Fruit fly (Drosophila melanogaster) whole organism, wandering third instar larva: ENCODE data around the gene Drsl4.

Experiments
- Abd-B ChIP-seq: fragments of >200 bp; optimal IDR thresholded peaks from 2 replicates; lab custom pipeline; 2017; ENCODE audit warnings: missing biosample characterization, missing genetic modification characterization
- CG32264 ChIP-seq: fragments of 200-800 bp; sonication (Bioruptor generic); optimal IDR thresholded peaks from 2 replicates; lab custom pipeline; 2016; ENCODE audit warnings: missing biosample characterization, missing genetic modification characterization
- CG9705 ChIP-seq: fragments of 200-800 bp; sonication (Bioruptor generic); optimal IDR thresholded peaks from 2 replicates; lab custom pipeline; 2018; ENCODE audit warnings: missing biosample characterization, mild to moderate bottlenecking, missing genetic modification characterization
- CrebA ChIP-seq: fragments of 200-800 bp; sonication (Bioruptor generic); optimal IDR thresholded peaks from 2 replicates; lab custom pipeline; 2016; ENCODE audit warnings: missing biosample characterization, mild to moderate bottlenecking, missing genetic modification characterization, borderline replicate concordance
- Dfd ChIP-seq: fragments of >200 bp; optimal IDR thresholded peaks from 2 replicates; lab custom pipeline; 2017; ENCODE audit warnings: missing biosample characterization, missing genetic modification characterization
- Dif ChIP-seq: fragments of 200-275, 200-300 bp; sonication (Bioruptor generic); optimal IDR thresholded peaks from 2 replicates; lab custom pipeline; 2018; ENCODE audit warnings: missing biosample characterization, missing genetic modification characterization; ENCODE audit not compliant: partially characterized antibody
- GATAd ChIP-seq: sonication (Bioruptor generic); optimal IDR thresholded peaks from 2 replicates; lab custom pipeline; 2016; ENCODE audit warnings: missing biosample characterization, missing genetic modification characterization
- HLH106 ChIP-seq: fragments of 200-800 bp; optimal IDR thresholded peaks from 3 replicates; lab custom pipeline; 2019; ENCODE audit warnings: missing biosample characterization, mild to moderate bottlenecking, missing genetic modification characterization, moderate library complexity
- Hnf4 ChIP-seq: fragments of 200-800 bp; sonication (Bioruptor generic); optimal IDR thresholded peaks from 2 replicates; lab custom pipeline; 2016; ENCODE audit warnings: missing biosample characterization, mild to moderate bottlenecking, missing genetic modification characterization
- Hr78 ChIP-seq: fragments of >200 bp; optimal IDR thresholded peaks from 2 replicates; lab custom pipeline; 2017; ENCODE audit warnings: missing biosample characterization, missing genetic modification characterization
- Hr83 ChIP-seq: fragments of 200-300 bp; sonication (Bioruptor generic); optimal IDR thresholded peaks from 2 replicates; lab custom pipeline; 2016; ENCODE audit warnings: missing biosample characterization, mild to moderate bottlenecking, missing genetic modification characterization, moderate library complexity; ENCODE audit not compliant: poor library complexity, severe bottlenecking
- Jra ChIP-seq: sonication (Bioruptor generic); optimal IDR thresholded peaks from 2 replicates; lab custom pipeline; 2016; ENCODE audit warnings: missing biosample characterization, missing genetic modification characterization
- Mio ChIP-seq: sonication (Bioruptor generic); optimal IDR thresholded peaks from 2 replicates; lab custom pipeline; 2016; ENCODE audit warnings: missing biosample characterization, missing genetic modification characterization
- Myc ChIP-seq: fragments of >200 bp; optimal IDR thresholded peaks from 2 replicates; lab custom pipeline; 2017
- N ChIP-seq: fragments of >200 bp; optimal IDR thresholded peaks from 2 replicates; lab custom pipeline; 2018; ENCODE audit warnings: missing biosample characterization, missing external identifiers, missing genetic modification characterization
- OdsH ChIP-seq: fragments of 200-800 bp; sonication (Bioruptor generic); optimal IDR thresholded peaks from 2 replicates; lab custom pipeline; 2016; ENCODE audit warnings: missing biosample characterization, mild to moderate bottlenecking, missing genetic modification characterization
- Rel ChIP-seq, 2 experiments: fragments of 200-800 bp; sonication (Bioruptor generic) in 1 of 2; optimal IDR thresholded peaks; 2 replicates in 1 of 2; 3 replicates in 1 of 2; lab custom pipeline; 2016 to 2019; ENCODE audit warnings: mild to moderate bottlenecking in 2 of 2, missing biosample characterization in 2 of 2, missing genetic modification characterization in 2 of 2, moderate library complexity in 1 of 2
- Sp1 ChIP-seq: fragments of 200-800 bp; sonication (Bioruptor generic); optimal IDR thresholded peaks from 3 replicates; lab custom pipeline; 2019; ENCODE audit warnings: missing biosample characterization, mild to moderate bottlenecking, missing genetic modification characterization, moderate library complexity
- Vsx2 ChIP-seq: fragments of 200-300, 225-300 bp; sonication (Bioruptor generic); optimal IDR thresholded peaks from 2 replicates; lab custom pipeline; 2018; ENCODE audit warnings: missing biosample characterization, missing genetic modification characterization; ENCODE audit not compliant: partially characterized antibody
- br ChIP-seq: fragments of 200-800 bp; sonication (Bioruptor generic); optimal IDR thresholded peaks from 2 replicates; lab custom pipeline; 2016; ENCODE audit warnings: missing biosample characterization, missing genetic modification characterization
- brk ChIP-seq: fragments of 200-800 bp; sonication (Bioruptor generic); optimal IDR thresholded peaks from 2 replicates; lab custom pipeline; 2016; ENCODE audit warnings: missing biosample characterization, mild to moderate bottlenecking, missing genetic modification characterization
- dl ChIP-seq, 2 experiments: fragments of 175-275, 200-275 bp in 1 of 2; fragments of 200-275 bp in 1 of 2; sonication (Bioruptor generic); optimal IDR thresholded peaks; lab custom pipeline; 2018; ENCODE audit warnings: mild to moderate bottlenecking in 2 of 2, missing biosample characterization in 2 of 2, missing genetic modification characterization in 2 of 2, moderate library complexity in 2 of 2; ENCODE audit not compliant: partially characterized antibody in 2 of 2, insufficient read depth in 1 of 2
- dmrt93B ChIP-seq: fragments of 200-800 bp; sonication (Bioruptor generic); optimal IDR thresholded peaks from 2 replicates; lab custom pipeline; 2018; ENCODE audit warnings: missing biosample characterization, mild to moderate bottlenecking, missing genetic modification characterization
- dsf ChIP-seq: sonication (Bioruptor generic); optimal IDR thresholded peaks from 2 replicates; lab custom pipeline; 2016; ENCODE audit warnings: missing biosample characterization, missing genetic modification characterization, borderline replicate concordance
- ey ChIP-seq: fragments of 200-800 bp; sonication (Bioruptor generic); optimal IDR thresholded peaks from 2 replicates; lab custom pipeline; 2016; ENCODE audit warnings: missing biosample characterization, missing genetic modification characterization
- foxo ChIP-seq, 2 experiments: fragments of 200-800 bp; sonication (Bioruptor generic); optimal IDR thresholded peaks; 2 replicates in 1 of 2; 3 replicates in 1 of 2; lab custom pipeline; 2016 to 2017; ENCODE audit warnings: missing biosample characterization in 2 of 2, missing genetic modification characterization in 2 of 2
- fru ChIP-seq: fragments of 200-800 bp; sonication (Bioruptor generic); optimal IDR thresholded peaks from 3 replicates; lab custom pipeline; 2016; ENCODE audit warnings: missing biosample characterization, mild to moderate bottlenecking, missing genetic modification characterization
- h ChIP-seq: fragments of 200-800 bp; sonication (Bioruptor generic); optimal IDR thresholded peaks from 3 replicates; lab custom pipeline; 2016; ENCODE audit warnings: missing biosample characterization, mild to moderate bottlenecking, missing genetic modification characterization
- jim ChIP-seq: fragments of 175-275, 200-325 bp; sonication (Bioruptor generic); optimal IDR thresholded peaks from 2 replicates; lab custom pipeline; 2016; ENCODE audit warnings: missing biosample characterization, mild to moderate bottlenecking, missing genetic modification characterization
- lola ChIP-seq: fragments of >200 bp; optimal IDR thresholded peaks from 2 replicates; lab custom pipeline; 2017; ENCODE audit warnings: missing biosample characterization, missing genetic modification characterization
- pan ChIP-seq: fragments of >200 bp; optimal IDR thresholded peaks from 2 replicates; lab custom pipeline; 2017
- psq ChIP-seq: fragments of 200-800 bp; sonication (Bioruptor generic); optimal IDR thresholded peaks from 3 replicates; lab custom pipeline; 2017; ENCODE audit warnings: missing biosample characterization, mild to moderate bottlenecking, missing genetic modification characterization, moderate library complexity
- rgr ChIP-seq: fragments of 200-800 bp; sonication (Bioruptor generic); optimal IDR thresholded peaks from 3 replicates; lab custom pipeline; 2016; ENCODE audit warnings: missing biosample characterization, mild to moderate bottlenecking, missing genetic modification characterization
- sage ChIP-seq: fragments of 200-800 bp; sonication (Bioruptor generic); optimal IDR thresholded peaks from 2 replicates; lab custom pipeline; 2016; ENCODE audit warnings: missing biosample characterization, mild to moderate bottlenecking, missing genetic modification characterization
- sv ChIP-seq: fragments of 200-800 bp; sonication (Bioruptor generic); optimal IDR thresholded peaks from 3 replicates; lab custom pipeline; 2016; ENCODE audit warnings: missing biosample characterization, missing genetic modification characterization
- tai ChIP-seq: sonication (Bioruptor generic); optimal IDR thresholded peaks from 2 replicates; lab custom pipeline; 2016; ENCODE audit warnings: missing biosample characterization, missing genetic modification characterization
- usp ChIP-seq: fragments of >200 bp; optimal IDR thresholded peaks from 2 replicates; lab custom pipeline; 2017; ENCODE audit warnings: missing biosample characterization, missing genetic modification characterization
- woc ChIP-seq: sonication (Bioruptor generic); optimal IDR thresholded peaks from 2 replicates; lab custom pipeline; 2016; ENCODE audit warnings: missing biosample characterization, mild to moderate bottlenecking, missing genetic modification characterization

The Drsl4 gene

DNA sequence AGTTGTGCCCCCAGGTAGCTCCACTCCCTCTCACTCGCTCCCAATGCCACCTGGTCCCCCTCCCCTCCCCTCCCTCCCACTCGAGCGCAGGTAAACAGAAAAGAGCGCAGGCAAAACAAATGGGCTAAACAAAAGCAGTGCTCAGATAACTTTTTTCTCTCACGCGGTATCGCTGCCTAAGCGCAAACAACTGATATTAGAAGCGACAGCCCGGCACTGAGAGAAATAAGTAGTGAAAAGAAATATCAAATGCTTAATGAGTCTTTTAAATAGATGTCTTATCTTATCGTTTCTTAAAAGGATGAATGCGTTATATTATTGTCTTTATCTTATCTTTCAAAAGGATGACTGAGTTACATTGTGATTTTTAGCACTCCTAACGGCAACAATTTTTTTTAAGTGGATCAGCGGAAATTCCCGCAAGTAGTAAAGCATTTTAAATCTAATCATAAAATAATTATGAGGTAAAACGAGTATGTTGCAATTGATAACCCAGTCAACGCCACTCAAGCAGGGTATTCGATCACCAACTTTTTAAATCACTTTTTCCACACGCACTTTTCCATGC, 14.2 kb upstream of the Drsl4 start:
- TF ChIP-seq Abd-B (GFP tag; lab: Kevin White, UChicago) (no peak), Hr83 (no peak), dsf (GFP tag; lab: Kevin White, UChicago) (no peak), dl (GFP tag; optimal IDR thresholded peaks at IDR 0.05; lab: Kevin White, UChicago; ENCODE audit: insufficient read depth in 1 of 2, partially characterized antibody in 2 of 2) (no peak), OdsH (GFP tag; lab: Kevin White, UChicago) (peak; percentile 68), pan (no peak), Jra (no peak), HLH106 (peak; percentile 40), Vsx2 (GFP tag; lab: Kevin White, UChicago) (no peak), lola (no peak), CG32264 (GFP tag; lab: Kevin White, UChicago) (peak; percentile 13), foxo (GFP tag; optimal IDR thresholded peaks at IDR 0.05; lab: Kevin White, UChicago) (peak in 1 of 2 experiments; percentile 82), Rel (GFP tag; optimal IDR thresholded peaks at IDR 0.05; lab: Kevin White, UChicago) (no peak), Rel (tag; optimal IDR thresholded peaks at IDR 0.05; lab: Kevin White, UChicago) (peak; percentile 8), usp (GFP tag; lab: Kevin White, UChicago) (no peak), sv (GFP tag; lab: Kevin White, UChicago) (peak; percentile 86), br (GFP tag; lab: Kevin White, UChicago) (peak; percentile 50), GATAd (GFP tag; lab: Kevin White, UChicago) (no peak), woc (GFP tag; lab: Kevin White, UChicago) (peak; percentile 14), psq (peak; percentile 47), h (GFP tag; lab: Kevin White, UChicago) (peak; percentile 82), N (no peak), Dfd (no peak), Sp1 (GFP tag; lab: Kevin White, UChicago) (peak; percentile 45), CrebA (GFP tag; lab: Kevin White, UChicago) (peak; percentile 61), jim (GFP tag; lab: Kevin White, UChicago) (no peak), Dif (no peak), Mio (no peak), ey (GFP tag; lab: Kevin White, UChicago) (peak; percentile 76), tai (GFP tag; lab: Kevin White, UChicago) (peak; percentile 35), Hr78 (no peak), fru (GFP tag; lab: Kevin White, UChicago) (peak; percentile 77), dmrt93B (GFP tag; lab: Kevin White, UChicago) (no peak), Myc (no peak), brk (GFP tag; lab: Kevin White, UChicago) (peak; percentile 32), CG9705 (GFP tag; lab: Kevin White, UChicago) (no peak), sage (no peak), Hnf4 (peak; percentile 55), rgr (GFP tag; lab: Kevin White, UChicago) (peak; percentile 79)

DNA sequence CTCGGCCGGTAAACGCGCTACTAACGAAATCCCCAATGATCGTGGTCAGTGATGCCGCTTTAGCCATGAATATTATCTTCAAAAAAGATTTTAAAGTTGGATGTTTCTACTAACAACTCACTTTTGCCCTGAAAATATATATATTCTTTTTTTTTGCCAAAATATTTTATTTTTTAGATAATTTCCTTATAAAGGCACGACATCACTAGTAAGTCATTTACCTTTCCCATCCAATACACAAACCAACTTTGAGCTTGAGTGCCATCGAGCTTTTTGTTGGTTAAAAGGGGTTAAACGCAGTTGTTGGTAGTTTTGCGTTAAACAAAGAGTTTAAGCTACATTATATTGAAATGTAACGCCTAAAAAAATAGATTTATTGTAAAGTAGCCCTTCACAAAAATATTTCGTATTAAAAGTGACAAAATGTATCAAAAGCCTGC, 12.3 kb upstream of the Drsl4 start, which contains the start of gene CG14968:
Gene CG14968, minus strand, starts transcription at position 26 of the 440 bp plus-strand sequence.
- TF ChIP-seq Abd-B (GFP tag; lab: Kevin White, UChicago) (no peak), rgr (GFP tag; lab: Kevin White, UChicago) (peak; percentile 98), jim (GFP tag; lab: Kevin White, UChicago) (no peak), CrebA (GFP tag; lab: Kevin White, UChicago) (peak; percentile 85), Mio (peak; percentile 26), sv (GFP tag; lab: Kevin White, UChicago) (peak; percentile 91), pan (no peak), woc (GFP tag; lab: Kevin White, UChicago) (peak; percentile 78), Myc (peak; percentile 93), Dif (no peak), Hnf4 (peak; percentile 86), Sp1 (GFP tag; lab: Kevin White, UChicago) (peak; percentile 98), tai (GFP tag; lab: Kevin White, UChicago) (peak; percentile 72), dsf (GFP tag; lab: Kevin White, UChicago) (peak; percentile 43), Rel (GFP tag; optimal IDR thresholded peaks at IDR 0.05; lab: Kevin White, UChicago) (peak; percentile 70), Rel (tag; optimal IDR thresholded peaks at IDR 0.05; lab: Kevin White, UChicago) (peak; percentile 92), CG9705 (GFP tag; lab: Kevin White, UChicago) (peak; percentile 86), N (no peak), sage (peak; percentile 96), Dfd (no peak), Jra (peak; percentile 63), Hr83 (peak; percentile 83), foxo (GFP tag; optimal IDR thresholded peaks at IDR 0.05; lab: Kevin White, UChicago) (peak; percentile 76 to 96), dmrt93B (GFP tag; lab: Kevin White, UChicago) (peak; percentile 92), Hr78 (no peak), lola (no peak), br (GFP tag; lab: Kevin White, UChicago) (peak; percentile 90), psq (peak; percentile 94), dl (GFP tag; optimal IDR thresholded peaks at IDR 0.05; lab: Kevin White, UChicago; ENCODE audit: insufficient read depth in 1 of 2, partially characterized antibody in 2 of 2) (no peak), CG32264 (GFP tag; lab: Kevin White, UChicago) (peak; percentile 90), Vsx2 (GFP tag; lab: Kevin White, UChicago) (no peak), GATAd (GFP tag; lab: Kevin White, UChicago) (peak; percentile 16), usp (GFP tag; lab: Kevin White, UChicago) (no peak), HLH106 (peak; percentile 95), ey (GFP tag; lab: Kevin White, UChicago) (peak; percentile 91), brk (GFP tag; lab: Kevin White, UChicago) (peak; percentile 93), OdsH (GFP tag; lab: Kevin White, UChicago) (peak; percentile 98), fru (GFP tag; lab: Kevin White, UChicago) (peak; percentile 92), h (GFP tag; lab: Kevin White, UChicago) (peak; percentile 99)
- TF ChIP-seq, all 38 proteins: peak for 27
